Fruit fly (Drosophila melanogaster): ENCODE measurements around the gene CG17568.

Gene CG17568

DNA sequence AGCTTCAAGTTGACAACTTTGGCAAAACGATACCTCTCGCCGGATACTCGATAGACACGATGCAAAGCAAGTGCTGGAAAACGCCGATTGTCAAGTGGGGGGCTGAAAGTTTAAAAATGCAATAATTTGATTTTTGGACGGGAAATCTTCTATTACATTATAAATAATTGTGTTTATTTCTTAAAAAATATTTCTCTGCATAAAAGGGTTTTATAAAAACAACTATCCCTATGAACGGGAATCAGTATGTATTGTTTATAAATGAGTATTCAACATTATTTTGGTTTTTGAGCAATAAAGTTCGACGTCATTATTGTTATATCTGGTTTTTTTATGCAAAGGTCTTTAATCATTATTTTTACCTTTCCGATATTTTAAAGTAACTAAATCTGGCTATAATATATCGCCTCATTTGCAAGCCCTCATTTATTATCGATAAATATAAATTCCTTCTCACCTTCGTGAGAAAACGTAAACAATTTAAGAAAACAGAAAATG lies 49.5 kb downstream of the CG17568 start, which contains the start of the genes AsnRS and DCTN6-p27 (continued):
- TF ChIP-seq grn (GFP tag; optimal IDR thresholded peaks at IDR 0.05), result no peak
- peak; percentile 54 for TF ChIP-seq gcm2 (GFP tag; optimal IDR thresholded peaks at IDR 0.05)
- peak; percentile 76 for TF ChIP-seq CG2678 (tag; optimal IDR thresholded peaks at IDR 0.05)
- peak; percentile 74 for TF ChIP-seq CG15269 (tag; optimal IDR thresholded peaks at IDR 0.05)
- no peak for TF ChIP-seq Asciz (GFP tag; optimal IDR thresholded peaks at IDR 0.05)
- 0 out of 3 replicates have a peak, but pooled peaks have one; percentile 39 for TF ChIP-seq CG11093 (GFP tag; IDR thresholded peaks at IDR 0.05)
- TF ChIP-seq CG16863 (GFP tag; optimal IDR thresholded peaks at IDR 0.05), result peak; percentile 95
- peak; percentile 58; the same call in 1 of the 2 replicates for TF ChIP-seq ttk (GFP tag; IDR thresholded peaks at IDR 0.05)
- TF ChIP-seq CTCF (GFP tag; optimal IDR thresholded peaks at IDR 0.05), result no peak
- peak; percentile 74 for TF ChIP-seq Ets97D (GFP tag; optimal IDR thresholded peaks at IDR 0.05)
- no peak for TF ChIP-seq CG6765 (GFP tag; optimal IDR thresholded peaks at IDR 0.05)
- peak; percentile 53 for TF ChIP-seq CG8388 (GFP tag; optimal IDR thresholded peaks at IDR 0.05)
- TF ChIP-seq YL-1 (GFP tag; optimal IDR thresholded peaks at IDR 0.05), result peak; percentile 72
- TF ChIP-seq Gsc (GFP tag; IDR thresholded peaks at IDR 0.05), result no peak
- no peak for TF ChIP-seq Hey (tag; optimal IDR thresholded peaks at IDR 0.05)
